Fruit fly (Drosophila melanogaster): ENCODE results near the gene CG32152.

DNA sequence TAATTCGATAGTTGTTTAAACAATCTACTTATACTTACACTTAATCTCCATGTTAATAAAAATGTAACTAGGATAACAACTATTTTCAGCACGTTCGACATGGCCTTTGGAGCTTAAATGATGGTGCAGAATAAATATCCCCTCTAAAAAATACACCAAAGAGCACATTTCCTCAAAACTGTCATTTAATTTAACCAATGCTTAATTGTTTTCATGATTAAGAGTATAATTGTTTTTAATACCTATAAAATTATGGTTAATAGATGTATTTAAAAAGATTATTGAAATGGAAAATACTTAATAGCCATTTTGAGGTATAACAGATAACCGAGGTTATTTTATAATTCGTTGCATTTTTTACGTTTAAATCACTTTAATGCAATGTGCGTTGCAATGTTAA, 27.4 kb upstream of the CG32152 start, which contains the start of gene CG33795:
- TF ChIP-seq CG1529 (GFP tag; optimal IDR thresholded peaks at IDR 0.05) (no peak), CG10274 (GFP tag; optimal IDR thresholded peaks at IDR 0.05) (no peak), kni (GFP tag; optimal IDR thresholded peaks at IDR 0.05) (no peak), Sin3A (optimal IDR thresholded peaks at IDR 0.05) (no peak), Spps (tag; optimal IDR thresholded peaks at IDR 0.05) (no peak), HmgD (GFP tag; optimal IDR thresholded peaks at IDR 0.05) (no peak), CG14667 (GFP tag; IDR thresholded peaks at IDR 0.05) (no peak), tx (GFP tag; optimal IDR thresholded peaks at IDR 0.05) (no peak), oc (tag; optimal IDR thresholded peaks at IDR 0.05) (no peak), cas (GFP tag; IDR thresholded peaks at IDR 0.05) (no peak), HLH4C (GFP tag; IDR thresholded peaks at IDR 0.05; ENCODE audit: partially characterized antibody) (no peak), CG7745 (tag; optimal IDR thresholded peaks at IDR 0.05) (no peak)
